Fruit fly (Drosophila melanogaster): ENCODE results near the gene His2Av.
A peak's percentile ranks its signal among the peaks of the same experiment; 100 is the strongest.

The His2Av gene

DNA sequence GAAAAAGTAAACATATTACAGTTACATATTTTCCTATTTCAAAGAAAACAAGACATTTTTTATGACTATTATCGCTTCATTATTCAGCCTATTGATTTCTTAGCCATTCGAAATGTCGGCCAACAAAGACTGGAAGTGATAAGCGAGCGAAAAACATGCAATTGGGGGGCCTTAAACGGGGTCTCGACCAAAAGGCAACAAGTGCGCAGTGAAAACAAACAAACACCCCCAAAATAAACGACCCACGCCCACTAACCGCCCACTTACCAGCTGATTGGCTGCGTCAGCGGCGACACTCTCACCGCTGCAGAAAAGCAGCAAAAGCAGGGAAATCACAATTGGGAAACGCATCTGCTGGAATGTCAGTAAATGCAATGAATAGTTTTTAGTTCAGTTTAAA, 4.5 kb upstream of the His2Av start (continued):
- TF ChIP-seq CG11695 (GFP tag; IDR thresholded peaks at IDR 0.05) = no peak
- TF ChIP-seq nerfin-1 (tag; optimal IDR thresholded peaks at IDR 0.05) = no peak
- TF ChIP-seq Tbp (GFP tag; optimal IDR thresholded peaks at IDR 0.05) = no peak
- peak; percentile 12; the same call in 1 of the 2 replicates for TF ChIP-seq CG5953 (GFP tag; IDR thresholded peaks at IDR 0.05)
- no peak for TF ChIP-seq cwo (GFP tag; optimal IDR thresholded peaks at IDR 0.05)
- no peak for TF ChIP-seq Mad (GFP tag; optimal IDR thresholded peaks at IDR 0.05)
- no peak for TF ChIP-seq CrebB (tag; optimal IDR thresholded peaks at IDR 0.05)
- TF ChIP-seq hkb (optimal IDR thresholded peaks at IDR 0.05) = no peak
- no peak for TF ChIP-seq hkb (GFP tag; IDR thresholded peaks at IDR 0.05)
- no peak for TF ChIP-seq nom (GFP tag; optimal IDR thresholded peaks at IDR 0.05)
- peak; percentile 39; the same call in 1 of the 3 replicates for TF ChIP-seq sr (GFP tag; IDR thresholded peaks at IDR 0.05)
- TF ChIP-seq cg (GFP tag; optimal IDR thresholded peaks at IDR 0.05) = no peak
- TF ChIP-seq CG16813 (GFP tag; IDR thresholded peaks at IDR 0.05; ENCODE audit: partially characterized antibody) = no peak
- TF ChIP-seq CG34422 (GFP tag; IDR thresholded peaks at IDR 0.05) = 0 out of 3 replicates have a peak, but pooled peaks have one; percentile 16
- no peak for TF ChIP-seq lov (optimal IDR thresholded peaks at IDR 0.05)
- TF ChIP-seq lov (GFP tag; IDR thresholded peaks at IDR 0.05) = no peak
- no peak for TF ChIP-seq CG7839 (tag; optimal IDR thresholded peaks at IDR 0.05)
- no peak for TF ChIP-seq CG2712 (tag; optimal IDR thresholded peaks at IDR 0.05)
- no peak for TF ChIP-seq CG15514 (GFP tag; optimal IDR thresholded peaks at IDR 0.05)
- no peak for TF ChIP-seq CG17361 (GFP tag; IDR thresholded peaks at IDR 0.05)
- TF ChIP-seq pnt (GFP tag; optimal IDR thresholded peaks at IDR 0.05) = no peak
- no peak for TF ChIP-seq p53 (GFP tag; optimal IDR thresholded peaks at IDR 0.05)
- TF ChIP-seq sug (tag; optimal IDR thresholded peaks at IDR 0.05) = no peak
- TF ChIP-seq H15 (GFP tag; IDR thresholded peaks at IDR 0.05) = no peak
- no peak for TF ChIP-seq Drgx (GFP tag; IDR thresholded peaks at IDR 0.05)
- TF ChIP-seq so (GFP tag; IDR thresholded peaks at IDR 0.05) = no peak
- TF ChIP-seq scrt (GFP tag; optimal IDR thresholded peaks at IDR 0.05) = peak; percentile 76
- no peak for TF ChIP-seq CG14710 (tag; optimal IDR thresholded peaks at IDR 0.05)

DNA sequence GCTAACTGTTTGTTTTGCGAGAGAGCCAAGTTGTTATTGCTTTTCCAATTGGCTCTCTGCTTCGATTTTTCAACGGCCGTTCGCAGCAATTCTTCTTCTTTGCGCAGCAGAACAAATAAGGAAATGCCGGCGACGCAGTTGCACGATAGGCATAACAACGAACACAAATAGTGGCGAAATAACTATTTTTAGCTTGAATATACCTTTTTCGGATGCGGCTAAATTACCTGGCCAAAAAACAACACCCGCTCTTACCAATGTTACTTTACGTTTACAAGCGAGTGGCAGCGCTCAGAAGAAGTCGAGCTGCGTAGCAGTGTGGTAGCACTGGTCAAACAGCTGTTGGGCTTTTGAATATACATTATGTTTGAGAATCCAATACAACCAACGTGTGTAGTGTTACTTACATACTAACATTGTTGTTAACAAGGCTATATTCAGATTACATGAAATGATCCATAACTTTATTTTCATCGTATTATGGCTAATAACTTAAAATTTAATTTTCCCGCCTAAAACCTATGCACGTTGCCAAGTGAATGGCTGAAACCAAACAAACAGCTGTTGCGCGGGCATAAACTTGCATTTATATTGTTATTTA, 3.8 kb upstream of the His2Av start, which contains the start of the genes Lerp and IntS12:
TSS of gene Lerp (minus strand) at position 283 of the 601 bp plus-strand sequence.
TSS of gene IntS12 (plus strand) at position 529 of the 601 bp plus-strand sequence.
- TF ChIP-seq unpg (GFP tag; optimal IDR thresholded peaks at IDR 0.05) (no peak), CG17361 (GFP tag; IDR thresholded peaks at IDR 0.05) (0 out of 3 replicates have a peak, but pooled peaks have one; percentile 15), CG6791 (GFP tag; IDR thresholded peaks at IDR 0.05; ENCODE audit: partially characterized antibody) (0 out of 3 replicates have a peak, but pooled peaks have one; percentile 17), mam (GFP tag; optimal IDR thresholded peaks at IDR 0.05) (no peak), scrt (GFP tag; optimal IDR thresholded peaks at IDR 0.05) (peak; percentile 65), amos (GFP tag; IDR thresholded peaks at IDR 0.05; ENCODE audit: partially characterized antibody) (peak; percentile 17; the same call in 1 of the 2 replicates), CG14710 (tag; optimal IDR thresholded peaks at IDR 0.05) (peak; percentile 99), Lpt (GFP tag; optimal IDR thresholded peaks at IDR 0.05) (no peak), CG4854 (GFP tag; optimal IDR thresholded peaks at IDR 0.05) (no peak), CG17186 (GFP tag; optimal IDR thresholded peaks at IDR 0.05) (peak; percentile 5), CG9437 (GFP tag; optimal IDR thresholded peaks at IDR 0.05) (peak; percentile 94), CG17829 (tag; optimal IDR thresholded peaks at IDR 0.05) (peak; percentile 26), Med (GFP tag) (peak; percentile 63), Dp (GFP tag; optimal IDR thresholded peaks at IDR 0.05) (peak; percentile 82), shn (GFP tag; optimal IDR thresholded peaks at IDR 0.05) (no peak), her (GFP tag; optimal IDR thresholded peaks at IDR 0.05) (no peak), Myb (GFP tag; optimal IDR thresholded peaks at IDR 0.05) (peak; percentile 79), Scr (GFP tag; IDR thresholded peaks at IDR 0.05; ENCODE audit: partially characterized antibody) (peak; percentile 19; the same call in 1 of the 2 replicates), insv (GFP tag; optimal IDR thresholded peaks at IDR 0.05) (peak in 1 of 2 experiments; percentile 46), CG34422 (GFP tag; IDR thresholded peaks at IDR 0.05) (peak; percentile 25; the same call in 1 of the 3 replicates), crp (GFP tag; optimal IDR thresholded peaks at IDR 0.05) (peak; percentile 91 to 98), CG8924 (tag; optimal IDR thresholded peaks at IDR 0.05) (peak; percentile 9), sd (tag; optimal IDR thresholded peaks at IDR 0.05) (no peak), Camta (GFP tag; optimal IDR thresholded peaks at IDR 0.05) (peak; percentile 28), CG10366 (GFP tag; IDR thresholded peaks at IDR 0.05) (no peak), CG9215 (GFP tag; IDR thresholded peaks at IDR 0.05) (no peak)
